Worm (Caenorhabditis elegans) whole organism, midembryonic: ENCODE data around the gene T10D4.1.
"Not testable (repeated sequence)": the region's sequence is repeated elsewhere in the genome, so short reads cannot be mapped to it uniquely, and the experiment has no call there.

Experiments used
- T22C8.4 ChIP-seq: fragments of 200-800 bp; sonication (Bioruptor generic); IDR thresholded peaks from 2 replicates; pipeline ENCODE4 v1.3.6; 2022; ENCODE audit warnings: missing genetic modification characterization, missing compliant biosample characterization
- cog-1 ChIP-seq: sonication (generic microtip); optimal IDR thresholded peaks from 2 replicates; lab custom pipeline; 2016; ENCODE audit warnings: missing genetic modification characterization, missing compliant biosample characterization
- flt-1 ChIP-seq: fragments of 200-800 bp; sonication (Bioruptor generic); IDR thresholded peaks from 2 replicates; pipeline ENCODE4 v1.3.6; 2022; ENCODE audit warnings: missing genetic modification characterization, missing compliant biosample characterization
- klf-2 ChIP-seq: fragments of 200-800 bp; sonication (Bioruptor generic); conservative IDR thresholded peaks from 2 replicates; pipeline ENCODE4 v1.3.6; 2022; ENCODE audit warnings: missing genetic modification reagents, missing genetic modification characterization, missing compliant biosample characterization
- med-1 ChIP-seq: sonication (generic microtip); optimal IDR thresholded peaks from 2 replicates; lab custom pipeline; 2017; ENCODE audit warnings: missing genetic modification characterization, mild to moderate bottlenecking, missing compliant biosample characterization, antibody characterized with exemption, missing genetic modification reagents; ENCODE audit not compliant: insufficient read depth
- ref-1 ChIP-seq: fragments of 200-800 bp; sonication (Bioruptor generic); conservative IDR thresholded peaks from 2 replicates; pipeline ENCODE4 v1.3.6; 2022; ENCODE audit warnings: missing genetic modification reagents, missing genetic modification characterization, missing compliant biosample characterization
- tab-1 ChIP-seq: fragments of 200-800 bp; sonication (Bioruptor generic); IDR thresholded peaks from 2 replicates; pipeline ENCODE4 v1.3.6; 2022; ENCODE audit warnings: missing genetic modification characterization, missing compliant biosample characterization
- ztf-23 ChIP-seq: fragments of 200-800 bp; sonication (Bioruptor generic); IDR thresholded peaks from 2 replicates; pipeline ENCODE4 v1.3.6; 2022; ENCODE audit warnings: missing genetic modification reagents, missing genetic modification characterization, missing compliant biosample characterization
- ztf-29 ChIP-seq: fragments of 200-800 bp; sonication (Bioruptor generic); IDR thresholded peaks from 2 replicates; pipeline ENCODE4 v1.3.6; 2022; ENCODE audit warnings: missing genetic modification reagents, missing genetic modification characterization, missing compliant biosample characterization

T10D4.1 gene

ce11 chrII:3177663-3178062 lies 27.7 kb downstream of the T10D4.1 start, which contains the start of gene sri-40:
Gene sri-40, plus strand, starts transcription at chrII:3177963.
- not testable (repeated sequence) for TF ChIP-seq med-1 (GFP tag; lab: Kevin White, UChicago); T22C8.4 (GFP tag; lab: Robert Waterston, UW); klf-2 (GFP tag; lab: Robert Waterston, UW)

ce11 chrII:3183300-3183840 lies 33.4 kb downstream of the T10D4.1 start, which contains the start of the genes Y27F2A.6 and Y27F2A.8:
Gene Y27F2A.6, minus strand, starts transcription at chrII:3183400.
Gene Y27F2A.8, plus strand, starts transcription at chrII:3183790.
- not testable (repeated sequence) for TF ChIP-seq ref-1 (GFP tag; lab: Robert Waterston, UW); klf-2 (GFP tag; lab: Robert Waterston, UW); med-1 (GFP tag; lab: Kevin White, UChicago)

- TF ChIP-seq ztf-23; T22C8.4 (GFP tag; lab: Robert Waterston, UW); klf-2 (GFP tag; lab: Robert Waterston, UW): not testable (repeated sequence)
Measured at ce11 chrII:3184858-3185257, 34.9 kb downstream of the T10D4.1 start, which contains the start of gene sri-78. Gene sri-78, plus strand, starts transcription at chrII:3185158.

- TF ChIP-seq ztf-23: no peak
- TF ChIP-seq ref-1 (GFP tag; lab: Robert Waterston, UW): no peak
- no peak for TF ChIP-seq tab-1 (GFP tag; lab: Robert Waterston, UW)
- no peak for TF ChIP-seq T22C8.4 (GFP tag; lab: Robert Waterston, UW)
- no peak for TF ChIP-seq klf-2 (GFP tag; lab: Robert Waterston, UW)
- no peak for TF ChIP-seq ztf-29
Measured at ce11 chrII:3185848-3186247, 35.9 kb downstream of the T10D4.1 start.

- not testable (repeated sequence) for TF ChIP-seq T22C8.4 (GFP tag; lab: Robert Waterston, UW); cog-1; flt-1
Measured at ce11 chrII:3189038-3189437, 39.1 kb downstream of the T10D4.1 start, which contains the start of gene Y27F2A.11. Gene Y27F2A.11, plus strand, starts transcription at chrII:3189338.

- TF ChIP-seq flt-1, ztf-23, ztf-29: not testable (repeated sequence)
Measured at ce11 chrII:3191544-3191943, 41.6 kb downstream of the T10D4.1 start, which contains the start of gene Y27F2A.9. Gene Y27F2A.9, minus strand, starts transcription at chrII:3191644.

ce11 chrII:3195739-3196138 lies 45.8 kb downstream of the T10D4.1 start:
- no peak for TF ChIP-seq T22C8.4 (GFP tag; lab: Robert Waterston, UW)
- no peak for TF ChIP-seq ref-1 (GFP tag; lab: Robert Waterston, UW)
- TF ChIP-seq tab-1 (GFP tag; lab: Robert Waterston, UW): no peak
- TF ChIP-seq cog-1: no peak
- no peak for TF ChIP-seq ztf-29
- TF ChIP-seq ztf-23: no peak
- no peak for TF ChIP-seq med-1 (GFP tag; lab: Kevin White, UChicago)
- TF ChIP-seq klf-2 (GFP tag; lab: Robert Waterston, UW): no peak
- TF ChIP-seq flt-1: no peak

- TF ChIP-seq cog-1 (no peak), ztf-29 (no peak), tab-1 (GFP tag; lab: Robert Waterston, UW) (no peak), ref-1 (GFP tag; lab: Robert Waterston, UW) (no peak), ztf-23 (no peak), med-1 (GFP tag; lab: Kevin White, UChicago) (no peak), T22C8.4 (GFP tag; lab: Robert Waterston, UW) (no peak)
Measured at ce11 chrII:3196966-3197365, 47.0 kb downstream of the T10D4.1 start, which contains the start of gene gcy-15. Gene gcy-15, minus strand, starts transcription at chrII:3197066.

ce11 chrII:3198998-3199397 lies 49.1 kb downstream of the T10D4.1 start, which contains the start of gene sri-51:
Gene sri-51, minus strand, starts transcription at chrII:3199098.
- TF ChIP-seq T22C8.4 (GFP tag; lab: Robert Waterston, UW) (no peak), ztf-29 (no peak), tab-1 (GFP tag; lab: Robert Waterston, UW) (no peak), flt-1 (no peak), cog-1 (no peak), klf-2 (GFP tag; lab: Robert Waterston, UW) (no peak)
